Fruit fly (Drosophila melanogaster): ENCODE results near the gene eff.

- TF ChIP-seq ttk (optimal IDR thresholded peaks at IDR 0.05), result no peak
- no peak for TF ChIP-seq insv (optimal IDR thresholded peaks at IDR 0.05)
- TF ChIP-seq psq (optimal IDR thresholded peaks at IDR 0.05), result no peak
Measured at dm6 chr3R:14786669-14787068, 45.5 kb upstream of the eff start.
